Fruit fly (Drosophila melanogaster) whole organism, prepupa: Measurements from ENCODE around the gene Uba5.

ENCODE experiments used
- CG10631 ChIP-seq: fragments of 200-800 bp; sonication (Bioruptor generic); optimal IDR thresholded peaks from 2 replicates; lab custom pipeline; 2016; ENCODE audit warnings: missing biosample characterization, missing genetic modification characterization
- CG10669 ChIP-seq: fragments of 200-800 bp; sonication (Bioruptor generic); optimal IDR thresholded peaks from 3 replicates; lab custom pipeline; 2018; ENCODE audit warnings: missing biosample characterization, mild to moderate bottlenecking, missing genetic modification characterization, moderate library complexity
- CG11294 ChIP-seq: fragments of 200-800 bp; sonication (Bioruptor generic); IDR thresholded peaks from 2 replicates; pipeline ENCODE4 v1.3.6; 2022; ENCODE audit warnings: missing biosample characterization, missing genetic modification characterization
- CG11762 ChIP-seq: fragments of 200-800 bp; sonication (Bioruptor generic); optimal IDR thresholded peaks from 3 replicates; lab custom pipeline; 2016; ENCODE audit warnings: missing biosample characterization, missing genetic modification characterization; ENCODE audit not compliant: insufficient read depth
- CG15336 ChIP-seq: fragments of 200-800 bp; sonication (Bioruptor generic); IDR thresholded peaks from 2 replicates; pipeline ENCODE4 v1.3.6; 2022; ENCODE audit warnings: missing biosample characterization, missing genetic modification characterization
- CG3032 ChIP-seq: fragments of 200-800 bp; optimal IDR thresholded peaks from 2 replicates; lab custom pipeline; 2019; ENCODE audit warnings: missing biosample characterization, mild to moderate bottlenecking, missing genetic modification characterization, moderate library complexity
- CG31627 ChIP-seq: fragments of 200-800 bp; sonication (Bioruptor generic); optimal IDR thresholded peaks from 3 replicates; lab custom pipeline; 2016; ENCODE audit warnings: missing biosample characterization, missing genetic modification characterization
- CG32006 ChIP-seq: fragments of 200-800 bp; sonication (Bioruptor generic); optimal IDR thresholded peaks from 3 replicates; lab custom pipeline; 2017; ENCODE audit warnings: missing biosample characterization, mild to moderate bottlenecking, missing genetic modification characterization
- CG34406 ChIP-seq: fragments of 200-800 bp; sonication (Bioruptor generic); optimal IDR thresholded peaks from 3 replicates; lab custom pipeline; 2016; ENCODE audit warnings: missing biosample characterization, missing genetic modification characterization
- CG3919 ChIP-seq: fragments of 200-800 bp; sonication (Bioruptor generic); optimal IDR thresholded peaks from 3 replicates; lab custom pipeline; 2016; ENCODE audit warnings: missing biosample characterization, missing genetic modification characterization
- CG4318 ChIP-seq: fragments of 200-800 bp; sonication (Bioruptor generic); optimal IDR thresholded peaks from 3 replicates; lab custom pipeline; 2017; ENCODE audit warnings: missing biosample characterization, mild to moderate bottlenecking, missing genetic modification characterization
- CG6163 ChIP-seq: fragments of 200-800 bp; sonication (Bioruptor generic); IDR thresholded peaks from 3 replicates; pipeline ENCODE4 v1.3.6; 2022; ENCODE audit warnings: missing biosample characterization, missing genetic modification characterization
- CG6276 ChIP-seq: fragments of 200-800 bp; sonication (Bioruptor generic); optimal IDR thresholded peaks from 2 replicates; lab custom pipeline; 2017; ENCODE audit warnings: missing biosample characterization, mild to moderate bottlenecking, missing genetic modification characterization
- CG6792 ChIP-seq: fragments of 200-800 bp; sonication (Bioruptor generic); optimal IDR thresholded peaks from 3 replicates; lab custom pipeline; 2016; ENCODE audit warnings: missing biosample characterization, missing genetic modification characterization
- CG7368 ChIP-seq: fragments of 200-800 bp; sonication (Bioruptor generic); optimal IDR thresholded peaks from 3 replicates; lab custom pipeline; 2016; ENCODE audit warnings: missing biosample characterization, missing genetic modification characterization
- CG8119 ChIP-seq: fragments of 200-800 bp; sonication (Bioruptor generic); IDR thresholded peaks from 3 replicates; pipeline ENCODE4 v1.3.6; 2022; ENCODE audit warnings: missing biosample characterization, missing genetic modification characterization
- CG8319 ChIP-seq: fragments of 200-800 bp; sonication (Bioruptor generic); optimal IDR thresholded peaks from 3 replicates; lab custom pipeline; 2016; ENCODE audit warnings: missing biosample characterization, missing genetic modification characterization
- CG9139 ChIP-seq: fragments of 200-800 bp; sonication (Bioruptor generic); optimal IDR thresholded peaks from 3 replicates; lab custom pipeline; 2017; ENCODE audit warnings: missing biosample characterization, mild to moderate bottlenecking, missing genetic modification characterization
- Eip75B ChIP-seq: fragments of 200-800 bp; sonication (Bioruptor generic); optimal IDR thresholded peaks from 3 replicates; lab custom pipeline; 2016; ENCODE audit warnings: missing biosample characterization, missing genetic modification characterization
- Eip93F ChIP-seq: fragments of 200-800 bp; sonication (Bioruptor generic); optimal IDR thresholded peaks from 2 replicates; lab custom pipeline; 2016; ENCODE audit warnings: missing biosample characterization, mild to moderate bottlenecking, missing genetic modification characterization
- Ets21C ChIP-seq: fragments of 200-800 bp; sonication (Bioruptor generic); optimal IDR thresholded peaks from 3 replicates; lab custom pipeline; 2016; ENCODE audit warnings: missing biosample characterization, missing genetic modification characterization
- Ets96B ChIP-seq: fragments of 200-800 bp; optimal IDR thresholded peaks from 2 replicates; lab custom pipeline; 2019; ENCODE audit warnings: missing biosample characterization, mild to moderate bottlenecking, missing genetic modification characterization, moderate library complexity
- Gug ChIP-seq: fragments of 200-800 bp; sonication (Bioruptor generic); IDR thresholded peaks from 2 replicates; pipeline ENCODE4 v1.3.6; 2022; ENCODE audit warnings: missing biosample characterization, missing genetic modification characterization
- Hr38 ChIP-seq: sonication (Bioruptor generic); optimal IDR thresholded peaks from 2 replicates; lab custom pipeline; 2016; ENCODE audit warnings: missing biosample characterization, missing genetic modification characterization
- Hr4 ChIP-seq: fragments of 200-800 bp; sonication (Bioruptor generic); optimal IDR thresholded peaks from 3 replicates; lab custom pipeline; 2016; ENCODE audit warnings: missing biosample characterization, missing genetic modification characterization
- Lpt ChIP-seq: fragments of 200-800 bp; sonication (Bioruptor generic); optimal IDR thresholded peaks from 3 replicates; lab custom pipeline; 2016; ENCODE audit warnings: missing biosample characterization, missing genetic modification characterization
- Met ChIP-seq: fragments of 200-800 bp; sonication (Bioruptor generic); optimal IDR thresholded peaks from 3 replicates; lab custom pipeline; 2016; ENCODE audit warnings: missing biosample characterization, missing genetic modification characterization
- OdsH ChIP-seq: fragments of 200-800 bp; sonication (Bioruptor generic); optimal IDR thresholded peaks from 3 replicates; lab custom pipeline; 2016; ENCODE audit warnings: missing biosample characterization, missing genetic modification characterization
- Sox102F ChIP-seq: fragments of 200-800 bp; sonication (Bioruptor generic); optimal IDR thresholded peaks from 2 replicates; lab custom pipeline; 2016; ENCODE audit warnings: missing biosample characterization, mild to moderate bottlenecking, missing genetic modification characterization
- achi ChIP-seq: fragments of 200-800 bp; sonication (Bioruptor generic); optimal IDR thresholded peaks from 3 replicates; lab custom pipeline; 2016; ENCODE audit warnings: missing biosample characterization, missing genetic modification characterization
- acj6 ChIP-seq: fragments of 200-800 bp; sonication (Bioruptor generic); optimal IDR thresholded peaks from 3 replicates; lab custom pipeline; 2016; ENCODE audit warnings: missing biosample characterization, missing genetic modification characterization
- cyc ChIP-seq: fragments of 200-800 bp; sonication (Bioruptor generic); optimal IDR thresholded peaks from 3 replicates; lab custom pipeline; 2016; ENCODE audit warnings: missing biosample characterization, missing genetic modification characterization
- dac ChIP-seq: fragments of 200-800 bp; sonication (Bioruptor generic); optimal IDR thresholded peaks from 2 replicates; lab custom pipeline; 2017; ENCODE audit warnings: missing biosample characterization, mild to moderate bottlenecking, missing genetic modification characterization
- dsx ChIP-seq: fragments of 200-800 bp; optimal IDR thresholded peaks from 3 replicates; lab custom pipeline; 2019; ENCODE audit warnings: missing biosample characterization, mild to moderate bottlenecking, missing genetic modification characterization, moderate library complexity; ENCODE audit not compliant: poor library complexity, severe bottlenecking
- eg ChIP-seq: fragments of 200-800 bp; sonication (Bioruptor generic); IDR thresholded peaks from 3 replicates; pipeline ENCODE4 v1.3.6; 2022; ENCODE audit warnings: missing biosample characterization, missing genetic modification characterization
- esn ChIP-seq: fragments of 200-800 bp; sonication (Bioruptor generic); optimal IDR thresholded peaks from 2 replicates; lab custom pipeline; 2016; ENCODE audit warnings: missing biosample characterization, mild to moderate bottlenecking, missing genetic modification characterization, moderate library complexity
- fd59A ChIP-seq: fragments of 200-800 bp; sonication (Bioruptor generic); optimal IDR thresholded peaks from 2 replicates; lab custom pipeline; 2017; ENCODE audit warnings: missing biosample characterization, mild to moderate bottlenecking, missing genetic modification characterization, missing genetic modification reagents
- fd85E ChIP-seq: fragments of 200-800 bp; sonication (Bioruptor generic); optimal IDR thresholded peaks from 3 replicates; lab custom pipeline; 2016; ENCODE audit warnings: missing biosample characterization, missing genetic modification characterization
- fkh ChIP-seq: fragments of 200-800 bp; sonication (Bioruptor generic); optimal IDR thresholded peaks from 3 replicates; lab custom pipeline; 2017; ENCODE audit warnings: missing biosample characterization, mild to moderate bottlenecking, missing genetic modification characterization, moderate library complexity
- lz ChIP-seq: fragments of 200-800 bp; sonication (Bioruptor generic); optimal IDR thresholded peaks from 3 replicates; lab custom pipeline; 2016; ENCODE audit warnings: missing biosample characterization, missing genetic modification characterization
- net ChIP-seq: fragments of 200-800 bp; sonication (Bioruptor generic); optimal IDR thresholded peaks from 3 replicates; lab custom pipeline; 2016; ENCODE audit warnings: missing biosample characterization, missing genetic modification characterization
- salr ChIP-seq, 2 experiments: fragments of 200-800 bp; sonication (Bioruptor generic); optimal IDR thresholded peaks; 3 replicates each; lab custom pipeline; 2016 to 2018; ENCODE audit warnings: missing biosample characterization in 2 of 2, missing genetic modification characterization in 2 of 2, mild to moderate bottlenecking in 1 of 2
- svp ChIP-seq: fragments of 200-800 bp; sonication (Bioruptor generic); peaks from one replicate; lab custom pipeline; 2016; ENCODE audit warnings: missing biosample characterization, missing genetic modification characterization
- topi ChIP-seq: fragments of 200-800 bp; sonication (Bioruptor generic); optimal IDR thresholded peaks from 3 replicates; lab custom pipeline; 2016; ENCODE audit warnings: missing biosample characterization, missing genetic modification characterization
- vri ChIP-seq: fragments of 200-800 bp; sonication (Bioruptor generic); optimal IDR thresholded peaks from 3 replicates; lab custom pipeline; 2016; ENCODE audit warnings: missing biosample characterization, mild to moderate bottlenecking, missing genetic modification characterization

The Uba5 gene

DNA sequence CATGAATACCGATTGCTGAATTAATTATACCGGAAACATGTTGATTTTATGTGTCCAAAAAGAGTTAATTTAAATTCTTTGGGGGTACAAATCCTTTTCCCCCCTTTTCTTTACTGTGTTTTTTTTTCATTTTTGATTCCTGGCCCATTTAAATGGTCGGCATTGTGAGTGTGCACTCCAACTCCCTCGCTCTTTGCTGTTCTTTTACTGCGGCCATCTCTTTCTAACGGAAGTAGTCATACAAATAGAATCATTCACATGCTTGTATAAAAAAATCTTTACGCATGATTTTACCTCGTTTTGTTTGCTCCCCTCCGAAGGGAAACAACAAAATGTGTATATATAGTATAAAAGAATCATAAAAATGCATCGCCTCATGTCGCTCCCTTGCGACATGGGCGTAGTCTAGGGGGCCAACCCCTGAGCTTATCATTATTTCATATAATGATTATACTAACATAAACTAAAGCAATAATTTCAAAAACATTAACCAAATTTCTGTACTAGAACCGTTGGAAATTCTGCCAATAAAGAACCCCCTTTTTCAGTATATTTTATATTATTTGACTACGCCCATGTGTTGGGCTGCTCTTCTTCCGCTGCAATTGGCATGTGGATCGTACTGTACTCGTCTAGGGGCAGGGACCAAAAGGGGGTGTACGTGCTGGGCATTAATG is 44.8 kb downstream of the Uba5 start (continued):
- TF ChIP-seq CG8119 (GFP tag; lab: Robert Waterston, UW) (peak; percentile 69), eg (GFP tag; lab: Robert Waterston, UW) (peak; percentile 79), fd59A (peak; percentile 67), CG10631 (GFP tag; lab: Kevin White, UChicago) (peak; percentile 76), CG6792 (GFP tag; lab: Kevin White, UChicago) (peak; percentile 36), fkh (GFP tag; lab: Kevin White, UChicago) (peak; percentile 12), Met (peak; percentile 52), CG3032 (tag; lab: Kevin White, UChicago) (peak; percentile 79), CG15336 (GFP tag; lab: Robert Waterston, UW) (peak; percentile 58), CG7368 (GFP tag; lab: Kevin White, UChicago) (peak; percentile 15), CG34406 (GFP tag; lab: Kevin White, UChicago) (peak; percentile 63), CG6276 (GFP tag; lab: Kevin White, UChicago) (peak; percentile 43), Gug (peak; percentile 45), CG4318 (GFP tag; lab: Kevin White, UChicago) (peak; percentile 14), OdsH (GFP tag; lab: Kevin White, UChicago) (peak; percentile 62), Sox102F (peak; percentile 55), cyc (GFP tag; lab: Kevin White, UChicago) (peak; percentile 32), vri (GFP tag; lab: Kevin White, UChicago) (no peak), esn (GFP tag; lab: Kevin White, UChicago) (peak; percentile 50), CG3919 (GFP tag; lab: Kevin White, UChicago) (peak; percentile 52), topi (GFP tag; lab: Kevin White, UChicago) (peak; percentile 50), acj6 (GFP tag; lab: Kevin White, UChicago) (peak; percentile 70), net (GFP tag; lab: Kevin White, UChicago) (peak; percentile 68), Hr4 (GFP tag; lab: Kevin White, UChicago) (peak; percentile 53), salr (GFP tag; optimal IDR thresholded peaks at IDR 0.05; lab: Kevin White, UChicago) (peak; percentile 34 to 38), lz (GFP tag; lab: Kevin White, UChicago) (peak; percentile 37), CG32006 (GFP tag; lab: Kevin White, UChicago) (peak; percentile 59), CG8319 (GFP tag; lab: Kevin White, UChicago) (peak; percentile 11), Hr38 (GFP tag; lab: Kevin White, UChicago) (no peak), CG11762 (GFP tag; lab: Kevin White, UChicago) (peak; percentile 31), CG10669 (GFP tag; lab: Kevin White, UChicago) (peak; percentile 73), Ets96B (tag; lab: Kevin White, UChicago) (peak; percentile 77), dsx (peak; percentile 79), fd85E (no peak), CG11294 (no peak), Ets21C (peak; percentile 34)

DNA sequence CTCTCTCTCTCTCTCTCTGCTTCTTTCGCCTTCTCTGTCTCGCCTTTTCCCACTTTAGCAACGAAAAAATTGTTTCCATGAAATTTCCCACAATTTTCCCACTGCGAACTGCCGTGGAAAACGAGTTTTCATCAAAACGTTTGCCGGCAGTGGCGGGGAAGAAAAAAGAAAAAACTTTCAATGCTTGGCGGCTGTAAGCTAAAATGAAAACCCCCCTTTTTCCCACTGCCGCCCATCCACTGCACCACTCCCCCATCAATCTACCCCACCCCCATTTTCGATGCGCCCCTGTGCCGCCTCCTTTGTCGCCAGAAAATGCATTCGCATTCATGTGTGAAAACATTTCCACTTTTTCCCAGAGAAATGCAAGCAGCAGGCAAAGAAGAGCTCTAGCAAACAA is 47.9 kb downstream of the Uba5 start:
- TF ChIP-seq achi (no peak), CG6163 (GFP tag; lab: Robert Waterston, UW) (peak; percentile 64; the same call in 2 of the 3 replicates), dsx (no peak), CG15336 (GFP tag; lab: Robert Waterston, UW) (peak; percentile 81), eg (GFP tag; lab: Robert Waterston, UW) (peak; percentile 84), CG6276 (GFP tag; lab: Kevin White, UChicago) (peak; percentile 76), CG32006 (GFP tag; lab: Kevin White, UChicago) (peak; percentile 69), Gug (0 out of 2 replicates have a peak, but pooled peaks have one; percentile 54), dac (GFP tag; lab: Kevin White, UChicago) (peak; percentile 60), salr (GFP tag; optimal IDR thresholded peaks at IDR 0.05; lab: Kevin White, UChicago) (peak in 1 of 2 experiments; percentile 25), Eip75B (GFP tag; lab: Kevin White, UChicago) (no peak), CG4318 (GFP tag; lab: Kevin White, UChicago) (peak; percentile 26), svp (GFP tag; lab: Kevin White, UChicago) (no peak), CG8119 (GFP tag; lab: Robert Waterston, UW) (peak; percentile 64; the same call in 2 of the 3 replicates), Lpt (peak; percentile 60), Eip93F (no peak), CG31627 (no peak), OdsH (GFP tag; lab: Kevin White, UChicago) (peak; percentile 0), CG9139 (GFP tag; lab: Kevin White, UChicago) (no peak)
